Worm (Caenorhabditis elegans) whole organism, L4/young adult: ENCODE results near the gene rbr-2.

ENCODE experiments used
- W03F9.2 ChIP-seq: fragments of 150-350 bp; optimal IDR thresholded peaks from 2 replicates; lab custom pipeline; 2014; ENCODE audit warnings: missing biosample characterization, missing genetic modification characterization
- dao-5 ChIP-seq: sonication (generic microtip); optimal IDR thresholded peaks from 2 replicates; lab custom pipeline; 2016; ENCODE audit warnings: missing genotype, missing genetic modification characterization, moderate library complexity, missing compliant biosample characterization

DNA sequence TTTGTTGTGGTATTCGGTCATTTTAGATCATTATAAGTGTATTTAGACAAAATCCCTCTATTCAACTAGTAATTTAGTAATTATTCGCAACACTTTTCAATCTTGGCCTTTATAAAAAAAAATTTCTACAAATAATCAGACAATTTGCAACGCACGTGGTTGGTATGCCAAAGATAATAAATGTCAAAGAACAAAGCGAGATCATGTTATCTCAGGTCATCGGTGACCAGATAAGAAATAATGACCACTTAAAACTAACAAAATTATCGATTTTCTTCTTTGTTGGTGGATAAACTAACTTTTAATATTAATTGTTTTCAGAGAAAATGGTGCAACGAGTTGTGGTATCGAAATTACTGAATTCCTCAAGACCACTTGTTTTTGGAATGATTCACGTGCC lies 38.6 kb upstream of the rbr-2 start, which contains the start of gene F13E9.13:
- no peak for TF ChIP-seq W03F9.2 (tag; lab: Kevin White, UChicago)
- no peak for TF ChIP-seq dao-5 (tag; lab: Kevin White, UChicago)
